Worm (Caenorhabditis elegans): ENCODE data around the gene daf-1.

Gene daf-1

DNA sequence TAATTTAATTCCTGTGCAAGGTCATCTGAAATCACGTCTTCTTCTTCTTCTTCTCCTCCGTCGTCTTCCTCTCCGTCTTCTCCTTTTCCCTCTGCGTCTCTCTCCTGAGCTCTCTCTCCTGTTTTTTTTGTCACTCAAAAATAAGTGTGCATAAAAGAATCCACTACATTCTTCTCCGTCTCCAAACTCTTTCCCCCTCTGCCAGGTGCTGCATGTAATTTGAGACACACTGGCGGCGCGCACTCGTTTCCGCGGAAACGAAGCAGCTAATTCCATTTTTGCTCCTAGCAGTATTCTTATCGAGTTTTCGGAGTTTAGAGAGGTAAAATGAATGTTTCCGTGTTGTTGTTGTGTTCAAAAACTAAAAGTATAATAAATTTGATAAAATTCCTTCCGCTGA, 53.9 kb downstream of the daf-1 start (continued):
- TF ChIP-seq ceh-82 (tag; optimal IDR thresholded peaks at IDR 0.05), result peak in 1 of 3 experiments; percentile 23
- TF ChIP-seq unc-86 (tag; optimal IDR thresholded peaks at IDR 0.05), result no peak
- no peak for TF ChIP-seq grh-1 (GFP tag; IDR thresholded peaks at IDR 0.05)
- no peak for TF ChIP-seq fkh-4 (tag; optimal IDR thresholded peaks at IDR 0.05; ENCODE audit: borderline replicate concordance)
- TF ChIP-seq unc-98 (GFP tag; IDR thresholded peaks at IDR 0.05), result no peak
- TF ChIP-seq hlh-4 (tag; optimal IDR thresholded peaks at IDR 0.05), result no peak
- no peak for TF ChIP-seq nhr-20 (tag; optimal IDR thresholded peaks at IDR 0.05)
- TF ChIP-seq lin-14 (GFP tag; optimal IDR thresholded peaks at IDR 0.05), result peak; percentile 49
- TF ChIP-seq vab-15 (tag; optimal IDR thresholded peaks at IDR 0.05), result no peak
- no peak for TF ChIP-seq unc-30 (tag; optimal IDR thresholded peaks at IDR 0.05)
- no peak for TF ChIP-seq C34B4.2 (tag; optimal IDR thresholded peaks at IDR 0.05)
- no peak for TF ChIP-seq ets-5 (GFP tag; IDR thresholded peaks at IDR 0.05)
- no peak for TF ChIP-seq fos-1 (tag; optimal IDR thresholded peaks at IDR 0.05)
- TF ChIP-seq jun-1 (tag; optimal IDR thresholded peaks at IDR 0.05), result no peak
- no peak for TF ChIP-seq sup-37 (GFP tag; optimal IDR thresholded peaks at IDR 0.05)
- TF ChIP-seq tlp-1 (tag; optimal IDR thresholded peaks at IDR 0.05), result no peak
- TF ChIP-seq lin-15B (tag; optimal IDR thresholded peaks at IDR 0.05), result no peak
- peak; percentile 72 for TF ChIP-seq fkh-8 (tag; optimal IDR thresholded peaks at IDR 0.05)
- no peak for TF ChIP-seq unc-62 (GFP tag; optimal IDR thresholded peaks at IDR 0.05)
- TF ChIP-seq nhr-11 (tag; optimal IDR thresholded peaks at IDR 0.05), result no peak
- TF ChIP-seq tbx-2 (tag; optimal IDR thresholded peaks at IDR 0.05), result no peak
- TF ChIP-seq ztf-11 (tag; optimal IDR thresholded peaks at IDR 0.05), result no peak
- peak; percentile 46 for TF ChIP-seq nhr-71 (tag; optimal IDR thresholded peaks at IDR 0.05)
- TF ChIP-seq mef-2 (tag; optimal IDR thresholded peaks at IDR 0.05), result no peak
- no peak for TF ChIP-seq C16A3.4 (tag; optimal IDR thresholded peaks at IDR 0.05)

DNA sequence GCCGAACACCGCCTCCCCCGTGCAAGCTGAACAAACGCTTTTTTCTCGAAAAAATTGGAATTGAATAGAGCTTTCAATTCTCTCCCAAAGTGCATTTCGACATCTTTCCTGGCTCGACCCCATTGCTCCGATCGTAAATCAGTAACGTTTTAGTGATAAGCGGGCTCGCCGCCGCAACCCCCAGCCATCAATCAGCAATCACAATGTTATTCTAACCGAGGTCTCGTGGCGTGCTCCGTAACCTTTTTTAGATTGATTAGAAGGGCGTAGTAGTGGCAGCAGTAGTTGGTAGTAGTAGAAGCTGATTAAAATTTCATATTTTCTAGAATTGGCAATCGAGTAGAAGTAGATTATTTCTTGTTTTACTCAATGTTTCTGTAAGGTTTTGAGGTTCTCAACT, 55.1 kb downstream of the daf-1 start:
- TF ChIP-seq ceh-90 (tag; optimal IDR thresholded peaks at IDR 0.05), result no peak
- peak; percentile 5 for TF ChIP-seq elt-2 (tag; optimal IDR thresholded peaks at IDR 0.05)

Data from whole organism, L1 larva.